Fruit fly (Drosophila melanogaster) whole organism, embryonic: ENCODE data around the gene Doc1.

Source experiments
- Adf1 ChIP-seq: fragments of 200-800 bp; sonication (Bioruptor generic); IDR thresholded peaks from 2 replicates; pipeline ENCODE4 v1.3.6; 2022; ENCODE audit warnings: missing biosample characterization, missing genetic modification characterization
- Bgb ChIP-seq: fragments of 200-800 bp; sonication (Bioruptor generic); IDR thresholded peaks from 2 replicates; pipeline ENCODE4 v1.3.6; 2022; ENCODE audit warnings: missing biosample characterization, missing genetic modification characterization; ENCODE audit not compliant: partially characterized antibody
- CG10959 ChIP-seq: fragments of 200-800 bp; sonication (Bioruptor generic); IDR thresholded peaks from 2 replicates; pipeline ENCODE4 v1.3.6; 2022; ENCODE audit warnings: missing biosample characterization, missing genetic modification characterization
- CG11504 ChIP-seq: fragments of 200-800 bp; sonication (Bioruptor generic); optimal IDR thresholded peaks from 3 replicates; lab custom pipeline; 2019; ENCODE audit warnings: missing biosample characterization, mild to moderate bottlenecking, missing genetic modification characterization, moderate library complexity
- CG11695 ChIP-seq: fragments of 200-800 bp; sonication (Bioruptor generic); IDR thresholded peaks from 3 replicates; pipeline ENCODE4 v1.3.6; 2022; ENCODE audit warnings: missing biosample characterization, missing genetic modification characterization
- CG12219 ChIP-seq: fragments of 200-800 bp; sonication (Bioruptor generic); optimal IDR thresholded peaks from 3 replicates; lab custom pipeline; 2018; ENCODE audit warnings: missing biosample characterization, mild to moderate bottlenecking, missing genetic modification characterization
- CG12236 ChIP-seq: fragments of 200-800 bp; sonication (Bioruptor generic); optimal IDR thresholded peaks from 2 replicates; lab custom pipeline; 2016; ENCODE audit warnings: missing biosample characterization, missing genetic modification characterization
- CG13894 ChIP-seq: fragments of 200-800 bp; sonication (Bioruptor generic); optimal IDR thresholded peaks from 3 replicates; lab custom pipeline; 2018; ENCODE audit warnings: missing biosample characterization, mild to moderate bottlenecking, missing genetic modification characterization, moderate library complexity
- CG14441 ChIP-seq: fragments of 200-800 bp; sonication (Bioruptor generic); IDR thresholded peaks from 2 replicates; pipeline ENCODE4 v1.3.6; 2022; ENCODE audit warnings: missing biosample characterization, missing genetic modification characterization
- CG1832 ChIP-seq: fragments of 200-800 bp; sonication (Bioruptor generic); optimal IDR thresholded peaks from 2 replicates; lab custom pipeline; 2017; ENCODE audit warnings: missing biosample characterization, mild to moderate bottlenecking, missing genetic modification characterization, inconsistent platforms
- CG2678 ChIP-seq: fragments of 200-800 bp; sonication (Bioruptor generic); optimal IDR thresholded peaks from 3 replicates; lab custom pipeline; 2019; ENCODE audit warnings: missing biosample characterization, mild to moderate bottlenecking, missing genetic modification characterization, moderate library complexity
- CG4424 ChIP-seq: fragments of 200-800 bp; sonication (Bioruptor generic); optimal IDR thresholded peaks from 3 replicates; lab custom pipeline; 2016; ENCODE audit warnings: missing biosample characterization, missing genetic modification characterization
- CG4617 ChIP-seq: fragments of 200-800 bp; sonication (Bioruptor generic); optimal IDR thresholded peaks from 3 replicates; lab custom pipeline; 2016; ENCODE audit warnings: missing biosample characterization, missing genetic modification characterization, borderline replicate concordance
- CG7928 ChIP-seq: fragments of 200-800 bp; sonication (Bioruptor generic); optimal IDR thresholded peaks from 2 replicates; lab custom pipeline; 2017; ENCODE audit warnings: missing biosample characterization, mild to moderate bottlenecking, missing genetic modification characterization
- CkIIα-i1 ChIP-seq: fragments of 200-800 bp; sonication (Bioruptor generic); IDR thresholded peaks from 2 replicates; pipeline ENCODE4 v1.3.6; 2022; ENCODE audit warnings: missing biosample characterization, missing genetic modification characterization
- Doc2 ChIP-seq: fragments of 200-800 bp; sonication (Bioruptor generic); IDR thresholded peaks from 2 replicates; pipeline ENCODE4 v1.3.6; 2022; ENCODE audit warnings: missing biosample characterization, missing genetic modification characterization
- H15 ChIP-seq: fragments of 200-800 bp; sonication (Bioruptor generic); IDR thresholded peaks from 3 replicates; pipeline ENCODE4 v1.3.6; 2022; ENCODE audit warnings: missing biosample characterization, missing genetic modification characterization
- HLH54F ChIP-seq: fragments of 200-800 bp; sonication (Bioruptor generic); optimal IDR thresholded peaks from 3 replicates; lab custom pipeline; 2016; ENCODE audit warnings: missing biosample characterization, missing genetic modification characterization
- Hey ChIP-seq: fragments of 200-800 bp; sonication (Bioruptor generic); optimal IDR thresholded peaks from 3 replicates; lab custom pipeline; 2018; ENCODE audit warnings: missing biosample characterization, mild to moderate bottlenecking, missing genetic modification characterization
- Hr39 ChIP-seq: fragments of >200 bp; optimal IDR thresholded peaks from 2 replicates; lab custom pipeline; 2017
- Jarid2 ChIP-seq: fragments of 200-800 bp; sonication (Bioruptor generic); optimal IDR thresholded peaks from 3 replicates; lab custom pipeline; 2017; ENCODE audit warnings: mild to moderate bottlenecking, missing biosample characterization, missing genetic modification reagents, missing genetic modification characterization
- Lim3 ChIP-seq: fragments of 200-800 bp; sonication (Bioruptor generic); IDR thresholded peaks from 2 replicates; pipeline ENCODE4 v1.3.6; 2022; ENCODE audit warnings: missing biosample characterization, missing genetic modification characterization
- Nf-YC ChIP-seq: fragments of 200-800 bp; optimal IDR thresholded peaks from 3 replicates; lab custom pipeline; 2019; ENCODE audit warnings: missing biosample characterization, mild to moderate bottlenecking, missing genetic modification characterization, moderate library complexity
- Optix ChIP-seq: fragments of 200-800 bp; sonication (Bioruptor generic); IDR thresholded peaks from 3 replicates; pipeline ENCODE4 v1.3.6; 2022; ENCODE audit warnings: missing biosample characterization, missing genetic modification characterization
- Ptx1 ChIP-seq: fragments of 200-800 bp; sonication (Bioruptor generic); IDR thresholded peaks from 2 replicates; pipeline ENCODE4 v1.3.6; 2022; ENCODE audit warnings: missing biosample characterization, missing genetic modification characterization
- Side ChIP-seq: fragments of 200-800 bp; sonication (Bioruptor generic); optimal IDR thresholded peaks from 2 replicates; lab custom pipeline; 2016; ENCODE audit warnings: missing biosample characterization, missing genetic modification characterization
- Trl ChIP-seq, 3 experiments: fragments of >200 bp in 2 of 3; fragments of 200-800 bp in 1 of 3; sonication (Bioruptor generic) in 1 of 3; optimal IDR thresholded peaks; 2 replicates in 1 of 3; 3 replicates in 2 of 3; lab custom pipeline; 2016 to 2017; ENCODE audit warnings: missing biosample characterization in 1 of 3, missing genetic modification characterization in 1 of 3
- bcd ChIP-seq: fragments of 200-800 bp; sonication (Bioruptor generic); optimal IDR thresholded peaks from 2 replicates; lab custom pipeline; 2017; ENCODE audit warnings: missing biosample characterization, mild to moderate bottlenecking, missing genetic modification characterization
- ewg ChIP-seq: fragments of 200-800 bp; sonication (Bioruptor generic); optimal IDR thresholded peaks from 3 replicates; lab custom pipeline; 2017; ENCODE audit warnings: mild to moderate bottlenecking, missing biosample characterization, missing genetic modification reagents, missing genetic modification characterization
- fd102C ChIP-seq: fragments of 200-800 bp; sonication (Bioruptor generic); optimal IDR thresholded peaks from 2 replicates; lab custom pipeline; 2018; ENCODE audit warnings: missing biosample characterization, mild to moderate bottlenecking, missing genetic modification characterization, moderate library complexity
- gce ChIP-seq: fragments of 200-800 bp; sonication (Bioruptor generic); IDR thresholded peaks from 3 replicates; pipeline ENCODE4 v1.3.6; 2022; ENCODE audit warnings: missing biosample characterization, missing genetic modification characterization
- gcm ChIP-seq: fragments of 200-800 bp; sonication (Bioruptor generic); optimal IDR thresholded peaks from 2 replicates; lab custom pipeline; 2019; ENCODE audit warnings: missing biosample characterization, mild to moderate bottlenecking, missing genetic modification characterization, moderate library complexity
- h ChIP-seq: fragments of >200 bp; optimal IDR thresholded peaks from 2 replicates; lab custom pipeline; 2017
- kni ChIP-seq: fragments of 200-800 bp; sonication (Bioruptor generic); optimal IDR thresholded peaks from 3 replicates; lab custom pipeline; 2017; ENCODE audit warnings: mild to moderate bottlenecking, missing biosample characterization, missing genetic modification reagents, missing genetic modification characterization
- nerfin-1 ChIP-seq: fragments of 200-800 bp; sonication (Bioruptor generic); optimal IDR thresholded peaks from 3 replicates; lab custom pipeline; 2019; ENCODE audit warnings: missing biosample characterization, mild to moderate bottlenecking, missing genetic modification characterization, moderate library complexity
- onecut ChIP-seq: fragments of 200-800 bp; sonication (Bioruptor generic); IDR thresholded peaks from 2 replicates; pipeline ENCODE4 v1.3.6; 2022; ENCODE audit warnings: missing biosample characterization, missing genetic modification characterization
- org-1 ChIP-seq: fragments of 200-800 bp; sonication (Bioruptor generic); optimal IDR thresholded peaks from 2 replicates; lab custom pipeline; 2017; ENCODE audit warnings: missing biosample characterization, missing genetic modification characterization
- pb ChIP-seq: fragments of 200-800 bp; sonication (Bioruptor generic); optimal IDR thresholded peaks from 3 replicates; lab custom pipeline; 2016; ENCODE audit warnings: missing biosample characterization, missing genetic modification characterization
- pros ChIP-seq: fragments of 200-800 bp; sonication (Bioruptor generic); optimal IDR thresholded peaks from 3 replicates; lab custom pipeline; 2019; ENCODE audit warnings: missing biosample characterization, mild to moderate bottlenecking, missing genetic modification characterization, moderate library complexity
- scrt ChIP-seq: fragments of 200-800 bp; sonication (Bioruptor generic); optimal IDR thresholded peaks from 2 replicates; lab custom pipeline; 2018; ENCODE audit warnings: missing biosample characterization, mild to moderate bottlenecking, missing genetic modification characterization, moderate library complexity
- seq ChIP-seq: fragments of 200-800 bp; sonication (Bioruptor generic); IDR thresholded peaks from 2 replicates; pipeline ENCODE4 v1.3.6; 2022; ENCODE audit warnings: missing biosample characterization, missing genetic modification characterization
- sob ChIP-seq: fragments of 200-800 bp; sonication (Bioruptor generic); IDR thresholded peaks from 2 replicates; pipeline ENCODE4 v1.3.6; 2022; ENCODE audit warnings: missing biosample characterization, missing genetic modification characterization
- sqz ChIP-seq: fragments of 200-800 bp; sonication (Bioruptor generic); optimal IDR thresholded peaks from 3 replicates; lab custom pipeline; 2018; ENCODE audit warnings: missing biosample characterization, mild to moderate bottlenecking, missing genetic modification characterization
- tll ChIP-seq, 2 experiments: fragments of 200-800 bp in 1 of 2; fragments of >200 bp in 1 of 2; sonication (Bioruptor generic) in 1 of 2; optimal IDR thresholded peaks; 2 replicates each; lab custom pipeline; 2017 to 2019; ENCODE audit warnings: missing biosample characterization in 2 of 2, missing genetic modification characterization in 2 of 2, mild to moderate bottlenecking in 1 of 2, moderate library complexity in 1 of 2
- ttk ChIP-seq: fragments of 200-800 bp; sonication (Bioruptor generic); IDR thresholded peaks from 2 replicates; pipeline ENCODE4 v2.1.2; 2022; ENCODE audit warnings: missing biosample characterization, missing genetic modification characterization
- unc-4 ChIP-seq: fragments of 200-800 bp; sonication (Bioruptor generic); IDR thresholded peaks from 2 replicates; pipeline ENCODE4 v1.3.6; 2022; ENCODE audit warnings: missing biosample characterization, missing genetic modification characterization; ENCODE audit not compliant: partially characterized antibody
- unpg ChIP-seq: fragments of 200-800 bp; sonication (Bioruptor generic); optimal IDR thresholded peaks from 3 replicates; lab custom pipeline; 2018; ENCODE audit warnings: missing biosample characterization, mild to moderate bottlenecking, missing genetic modification characterization, moderate library complexity
- zen ChIP-seq: fragments of 200-800 bp; sonication (Bioruptor generic); optimal IDR thresholded peaks from 3 replicates; lab custom pipeline; 2018; ENCODE audit warnings: missing biosample characterization, mild to moderate bottlenecking, missing genetic modification characterization, moderate library complexity

Gene Doc1

dm6 chr3L:9050447-9051069 lies 9.4 kb downstream of the Doc1 start (continued):
- no peak for TF ChIP-seq h (lab: Kevin White, UChicago)
- TF ChIP-seq scrt: peak; percentile 20
- TF ChIP-seq sqz: no peak
- TF ChIP-seq nerfin-1 (tag; lab: Kevin White, UChicago): peak; percentile 0
- peak; percentile 50 for TF ChIP-seq CG11504 (tag; lab: Kevin White, UChicago)
- peak; percentile 83 for TF ChIP-seq ewg (GFP tag; lab: Kevin White, UChicago)

dm6 chr3L:9051830-9052259 lies 10.7 kb downstream of the Doc1 start:
- TF ChIP-seq Trl (optimal IDR thresholded peaks at IDR 0.05; lab: Kevin White, UChicago) (peak; percentile 47 to 51), Trl (GFP tag; optimal IDR thresholded peaks at IDR 0.05; lab: Kevin White, UChicago) (no peak), CG11695 (GFP tag; lab: Robert Waterston, UW) (peak; percentile 15; the same call in 1 of the 3 replicates), CG10959 (GFP tag; lab: Robert Waterston, UW) (no peak), fd102C (no peak), CG2678 (no peak), CG13894 (tag; lab: Kevin White, UChicago) (peak; percentile 68), tll (GFP tag; optimal IDR thresholded peaks at IDR 0.05; lab: Kevin White, UChicago) (no peak), zen (tag; lab: Kevin White, UChicago) (no peak), CG4617 (no peak), Nf-YC (tag; lab: Kevin White, UChicago) (peak; percentile 47), scrt (peak; percentile 92), H15 (GFP tag; lab: Robert Waterston, UW) (no peak), pros (GFP tag; lab: Kevin White, UChicago) (peak; percentile 76), CG4424 (GFP tag; lab: Kevin White, UChicago) (no peak), Ptx1 (GFP tag; lab: Robert Waterston, UW) (no peak), Jarid2 (GFP tag; lab: Kevin White, UChicago) (no peak), CG12236 (GFP tag; lab: Kevin White, UChicago) (no peak), pb (no peak), onecut (no peak; the same call in 1 of the 2 replicates), CG14441 (GFP tag; lab: Robert Waterston, UW) (no peak), sob (no peak), CG12219 (GFP tag; lab: Kevin White, UChicago) (no peak), Bgb (GFP tag; lab: Robert Waterston, UW) (0 out of 2 replicates have a peak, but pooled peaks have one; percentile 22), HLH54F (GFP tag; lab: Kevin White, UChicago) (no peak), Optix (GFP tag; lab: Robert Waterston, UW) (no peak), unpg (no peak), Doc2 (no peak), CG7928 (GFP tag; lab: Kevin White, UChicago) (no peak), gce (GFP tag; lab: Robert Waterston, UW) (no peak), unc-4 (GFP tag; lab: Robert Waterston, UW) (no peak), seq (peak; percentile 73), ttk (no peak), CG1832 (GFP tag; lab: Kevin White, UChicago) (no peak), kni (GFP tag; lab: Kevin White, UChicago) (peak; percentile 50), Lim3 (GFP tag; lab: Robert Waterston, UW) (no peak), gcm (GFP tag; lab: Kevin White, UChicago) (peak; percentile 14), Hr39 (lab: Kevin White, UChicago) (no peak), Adf1 (GFP tag; lab: Robert Waterston, UW) (peak; percentile 40; the same call in 1 of the 2 replicates), bcd (GFP tag; lab: Kevin White, UChicago) (no peak), CkIIα-i1 (GFP tag; lab: Robert Waterston, UW) (no peak), Side (GFP tag; lab: Kevin White, UChicago) (no peak), Hey (tag; lab: Kevin White, UChicago) (peak; percentile 64), org-1 (no peak), CG11504 (tag; lab: Kevin White, UChicago) (peak; percentile 22)
